Fruit fly (Drosophila melanogaster) whole organism, embryonic: Measurements from ENCODE around the gene CG13984.

Experiments
- Atf-2 ChIP-seq: fragments of 200-800 bp; sonication (Bioruptor generic); optimal IDR thresholded peaks from 2 replicates; lab custom pipeline; 2016; ENCODE audit warnings: missing biosample characterization, missing genetic modification characterization
- CG10543 ChIP-seq: fragments of 200-800 bp; sonication (Bioruptor generic); optimal IDR thresholded peaks from 3 replicates; lab custom pipeline; 2017; ENCODE audit warnings: missing biosample characterization, mild to moderate bottlenecking, missing genetic modification characterization, moderate library complexity
- CG14050 ChIP-seq: fragments of 200-800 bp; sonication (Bioruptor generic); IDR thresholded peaks from 3 replicates; pipeline ENCODE4 v1.3.6; 2022; ENCODE audit warnings: missing biosample characterization, missing genetic modification characterization
- CG15073 ChIP-seq: fragments of 200-800 bp; sonication (Bioruptor generic); optimal IDR thresholded peaks from 2 replicates; lab custom pipeline; 2016; ENCODE audit warnings: missing biosample characterization, missing genetic modification characterization
- CG15601 ChIP-seq: fragments of 200-800 bp; sonication (Bioruptor generic); optimal IDR thresholded peaks from 3 replicates; lab custom pipeline; 2019; ENCODE audit warnings: missing biosample characterization, mild to moderate bottlenecking, missing genetic modification characterization, moderate library complexity
- CG17385 ChIP-seq: fragments of 200-800 bp; sonication (Bioruptor generic); optimal IDR thresholded peaks from 3 replicates; lab custom pipeline; 2018; ENCODE audit warnings: missing biosample characterization, mild to moderate bottlenecking, missing genetic modification characterization
- CG2712 ChIP-seq: fragments of 200-800 bp; optimal IDR thresholded peaks from 3 replicates; lab custom pipeline; 2019; ENCODE audit warnings: missing biosample characterization, mild to moderate bottlenecking, missing genetic modification characterization, moderate library complexity
- CG30020 ChIP-seq: fragments of 200-800 bp; optimal IDR thresholded peaks from 2 replicates; lab custom pipeline; 2019; ENCODE audit warnings: missing biosample characterization, mild to moderate bottlenecking, missing genetic modification characterization, moderate library complexity
- CG31224 ChIP-seq: fragments of 200-800 bp; sonication (Bioruptor generic); IDR thresholded peaks from 2 replicates; pipeline ENCODE4 v1.3.6; 2022; ENCODE audit warnings: missing biosample characterization, missing genetic modification characterization
- CG32767 ChIP-seq: fragments of 200-800 bp; sonication (Bioruptor generic); IDR thresholded peaks from 2 replicates; pipeline ENCODE4 v1.3.6; 2022; ENCODE audit warnings: missing biosample characterization, missing genetic modification characterization
- CG33213 ChIP-seq: fragments of 200-800 bp; sonication (Bioruptor generic); optimal IDR thresholded peaks from 3 replicates; lab custom pipeline; 2016; ENCODE audit warnings: missing biosample characterization, missing genetic modification characterization
- CG3995 ChIP-seq: fragments of 200-800 bp; sonication (Bioruptor generic); optimal IDR thresholded peaks from 3 replicates; lab custom pipeline; 2016; ENCODE audit warnings: missing biosample characterization, missing genetic modification characterization
- CG42726 ChIP-seq: fragments of 200-800 bp; sonication (Bioruptor generic); IDR thresholded peaks from 2 replicates; pipeline ENCODE4 v1.3.6; 2022; ENCODE audit warnings: missing biosample characterization, missing genetic modification characterization; ENCODE audit not compliant: partially characterized antibody
- CG4854 ChIP-seq: fragments of 200-800 bp; sonication (Bioruptor generic); optimal IDR thresholded peaks from 2 replicates; lab custom pipeline; 2016; ENCODE audit warnings: missing biosample characterization, missing genetic modification characterization, inconsistent platforms
- CG7357 ChIP-seq: fragments of 200-800 bp; sonication (Bioruptor generic); IDR thresholded peaks from 3 replicates; pipeline ENCODE4 v1.3.6; 2022; ENCODE audit warnings: missing biosample characterization, missing genetic modification characterization
- CG7839 ChIP-seq: fragments of 200-800 bp; sonication (Bioruptor generic); optimal IDR thresholded peaks from 3 replicates; lab custom pipeline; 2018; ENCODE audit warnings: missing biosample characterization, mild to moderate bottlenecking, missing genetic modification characterization, moderate library complexity
- CG8359 ChIP-seq: fragments of 200-800 bp; sonication (Bioruptor generic); optimal IDR thresholded peaks from 2 replicates; lab custom pipeline; 2017; ENCODE audit warnings: missing biosample characterization, mild to moderate bottlenecking, missing genetic modification characterization, borderline replicate concordance
- CG9797 ChIP-seq: fragments of 200-800 bp; sonication (Bioruptor generic); optimal IDR thresholded peaks from 3 replicates; lab custom pipeline; 2018; ENCODE audit warnings: missing biosample characterization, mild to moderate bottlenecking, missing genetic modification characterization
- Deaf1 ChIP-seq: fragments of 200-800 bp; optimal IDR thresholded peaks from 3 replicates; lab custom pipeline; 2019; ENCODE audit warnings: missing biosample characterization, mild to moderate bottlenecking, missing genetic modification characterization, moderate library complexity
- E2f1 ChIP-seq: fragments of 200-800 bp; sonication (Bioruptor generic); IDR thresholded peaks from 2 replicates; pipeline ENCODE4 v1.3.6; 2022; ENCODE audit warnings: missing biosample characterization, missing genetic modification characterization
- HLHmδ ChIP-seq: fragments of 200-800 bp; sonication (Bioruptor generic); optimal IDR thresholded peaks from 2 replicates; lab custom pipeline; 2018; ENCODE audit warnings: missing biosample characterization, mild to moderate bottlenecking, missing genetic modification characterization, moderate library complexity
- HmgD ChIP-seq: fragments of 200-800 bp; sonication (Bioruptor generic); optimal IDR thresholded peaks from 3 replicates; lab custom pipeline; 2016; ENCODE audit warnings: missing biosample characterization, missing genetic modification characterization
- Lhr ChIP-seq: fragments of 200-800 bp; sonication (Bioruptor generic); optimal IDR thresholded peaks from 3 replicates; lab custom pipeline; 2017; ENCODE audit warnings: mild to moderate bottlenecking, missing biosample characterization, missing genetic modification reagents, missing genetic modification characterization
- Nf-YA ChIP-seq: fragments of 200-800 bp; sonication (Bioruptor generic); IDR thresholded peaks from 2 replicates; pipeline ENCODE4 v1.3.6; 2022; ENCODE audit warnings: missing biosample characterization, missing genetic modification characterization
- Nf-YC ChIP-seq: fragments of 200-800 bp; optimal IDR thresholded peaks from 3 replicates; lab custom pipeline; 2019; ENCODE audit warnings: missing biosample characterization, mild to moderate bottlenecking, missing genetic modification characterization, moderate library complexity
- Optix ChIP-seq: fragments of 200-800 bp; sonication (Bioruptor generic); IDR thresholded peaks from 3 replicates; pipeline ENCODE4 v1.3.6; 2022; ENCODE audit warnings: missing biosample characterization, missing genetic modification characterization
- PHDP ChIP-seq: fragments of 200-800 bp; sonication (Bioruptor generic); optimal IDR thresholded peaks from 3 replicates; lab custom pipeline; 2018; ENCODE audit warnings: missing biosample characterization, mild to moderate bottlenecking, missing genetic modification characterization, moderate library complexity
- Poxn ChIP-seq: fragments of 200-800 bp; sonication (Bioruptor generic); IDR thresholded peaks from 2 replicates; pipeline ENCODE4 v1.3.6; 2022; ENCODE audit warnings: missing biosample characterization, missing genetic modification characterization
- Sox102F ChIP-seq: fragments of 200-800 bp; sonication (Bioruptor generic); optimal IDR thresholded peaks from 2 replicates; lab custom pipeline; 2018; ENCODE audit warnings: missing biosample characterization, mild to moderate bottlenecking, missing genetic modification characterization, moderate library complexity
- bbx ChIP-seq: fragments of 200-800 bp; sonication (Bioruptor generic); IDR thresholded peaks from 2 replicates; pipeline ENCODE4 v1.3.6; 2022; ENCODE audit warnings: missing biosample characterization, missing genetic modification characterization; ENCODE audit not compliant: partially characterized antibody
- chif ChIP-seq, 2 experiments: fragments of 200-800 bp; sonication (Bioruptor generic); optimal IDR thresholded peaks; 3 replicates each; lab custom pipeline; 2016; ENCODE audit warnings: missing biosample characterization in 2 of 2, missing genetic modification characterization in 2 of 2
- dmrt99B ChIP-seq: fragments of 200-800 bp; sonication (Bioruptor generic); optimal IDR thresholded peaks from 2 replicates; lab custom pipeline; 2018; ENCODE audit warnings: missing biosample characterization, mild to moderate bottlenecking, missing genetic modification characterization, moderate library complexity
- eve ChIP-seq, 2 experiments: fragments of >200 bp; optimal IDR thresholded peaks; 2 replicates each; lab custom pipeline; 2017; ENCODE audit warnings: missing biosample characterization in 2 of 2, missing genetic modification characterization in 2 of 2
- ewg ChIP-seq: fragments of 200-800 bp; sonication (Bioruptor generic); optimal IDR thresholded peaks from 3 replicates; lab custom pipeline; 2017; ENCODE audit warnings: mild to moderate bottlenecking, missing biosample characterization, missing genetic modification reagents, missing genetic modification characterization
- ftz-f1 ChIP-seq: fragments of 200-800 bp; sonication (Bioruptor generic); optimal IDR thresholded peaks from 2 replicates; lab custom pipeline; 2016; ENCODE audit warnings: missing biosample characterization, missing genetic modification characterization
- grau ChIP-seq: fragments of 200-800 bp; optimal IDR thresholded peaks from 3 replicates; lab custom pipeline; 2019; ENCODE audit warnings: missing biosample characterization, mild to moderate bottlenecking, missing genetic modification characterization, moderate library complexity
- her ChIP-seq: fragments of 200-800 bp; sonication (Bioruptor generic); optimal IDR thresholded peaks from 2 replicates; lab custom pipeline; 2016; ENCODE audit warnings: missing biosample characterization, missing genetic modification characterization
- kay ChIP-seq: fragments of 200-800 bp; sonication (Bioruptor generic); optimal IDR thresholded peaks from 2 replicates; lab custom pipeline; 2016; ENCODE audit warnings: missing biosample characterization, missing genetic modification characterization
- lmd ChIP-seq: fragments of 200-800 bp; sonication (Bioruptor generic); IDR thresholded peaks from 2 replicates; pipeline ENCODE4 v1.3.6; 2022; ENCODE audit warnings: missing biosample characterization, missing genetic modification characterization
- lov ChIP-seq, 2 experiments: fragments of 200-800 bp in 1 of 2; fragments of >200 bp in 1 of 2; sonication (Bioruptor generic) in 1 of 2; IDR thresholded peaks in 1 of 2; optimal IDR thresholded peaks in 1 of 2; 2 replicates in 1 of 2; 3 replicates in 1 of 2; pipeline versions ENCODE4 v1.3.6 to Lab custom; 2017 to 2022; ENCODE audit warnings: missing biosample characterization in 1 of 2, missing genetic modification characterization in 1 of 2
- mld ChIP-seq: fragments of 200-800 bp; sonication (Bioruptor generic); IDR thresholded peaks from 3 replicates; pipeline ENCODE4 v1.3.6; 2022; ENCODE audit warnings: missing biosample characterization, missing genetic modification characterization; ENCODE audit not compliant: partially characterized antibody
- sqz ChIP-seq: fragments of 200-800 bp; sonication (Bioruptor generic); optimal IDR thresholded peaks from 3 replicates; lab custom pipeline; 2018; ENCODE audit warnings: missing biosample characterization, mild to moderate bottlenecking, missing genetic modification characterization
- stc ChIP-seq: fragments of 200-800 bp; sonication (Bioruptor generic); IDR thresholded peaks from 2 replicates; pipeline ENCODE4 v1.3.6; 2022; ENCODE audit warnings: missing biosample characterization, missing genetic modification characterization
- stwl ChIP-seq: fragments of 200-800 bp; sonication (Bioruptor generic); optimal IDR thresholded peaks from 3 replicates; lab custom pipeline; 2018; ENCODE audit warnings: missing biosample characterization, mild to moderate bottlenecking, missing genetic modification characterization, moderate library complexity
- tio ChIP-seq: fragments of 200-800 bp; sonication (Bioruptor generic); optimal IDR thresholded peaks from 2 replicates; lab custom pipeline; 2017; ENCODE audit warnings: missing biosample characterization, missing genetic modification characterization, inconsistent platforms
- toy ChIP-seq: fragments of 200-800 bp; sonication (Bioruptor generic); IDR thresholded peaks from 2 replicates; pipeline ENCODE4 v1.3.6; 2022; ENCODE audit warnings: missing biosample characterization, missing genetic modification characterization
- ttk ChIP-seq: fragments of 200-800 bp; sonication (Bioruptor generic); IDR thresholded peaks from 2 replicates; pipeline ENCODE4 v2.1.2; 2022; ENCODE audit warnings: missing biosample characterization, missing genetic modification characterization
- vnd ChIP-seq: fragments of 200-800 bp; sonication (Bioruptor generic); IDR thresholded peaks from 3 replicates; pipeline ENCODE4 v1.3.6; 2022; ENCODE audit warnings: missing biosample characterization, missing genetic modification characterization; ENCODE audit not compliant: partially characterized antibody
- wek ChIP-seq: fragments of 200-800 bp; sonication (Bioruptor generic); optimal IDR thresholded peaks from 3 replicates; lab custom pipeline; 2018; ENCODE audit warnings: missing biosample characterization, mild to moderate bottlenecking, missing genetic modification characterization, moderate library complexity
- zen ChIP-seq: fragments of 200-800 bp; sonication (Bioruptor generic); optimal IDR thresholded peaks from 3 replicates; lab custom pipeline; 2018; ENCODE audit warnings: missing biosample characterization, mild to moderate bottlenecking, missing genetic modification characterization, moderate library complexity

The CG13984 gene

dm6 chr2L:6280328-6280727, 28.3 kb upstream of the CG13984 start (continued):
- TF ChIP-seq vnd (GFP tag; lab: Robert Waterston, UW) (no peak), eve (GFP tag; optimal IDR thresholded peaks at IDR 0.05; lab: Kevin White, UChicago) (peak in 1 of 2 experiments; percentile 84), CG30020 (tag; lab: Kevin White, UChicago) (no peak), stwl (tag; lab: Kevin White, UChicago) (peak; percentile 10), ftz-f1 (GFP tag; lab: Kevin White, UChicago) (no peak), CG3995 (no peak), HLHmδ (no peak), toy (GFP tag; lab: Robert Waterston, UW) (no peak), CG42726 (GFP tag; lab: Robert Waterston, UW) (no peak), zen (tag; lab: Kevin White, UChicago) (peak; percentile 69), CG14050 (GFP tag; lab: Robert Waterston, UW) (peak; percentile 65), CG15601 (tag; lab: Kevin White, UChicago) (peak; percentile 37), CG33213 (GFP tag; lab: Kevin White, UChicago) (no peak), Nf-YA (peak; percentile 56; the same call in 1 of the 2 replicates), mld (GFP tag; lab: Robert Waterston, UW) (no peak), tio (peak; percentile 54), kay (no peak), chif (GFP tag; optimal IDR thresholded peaks at IDR 0.05; lab: Kevin White, UChicago) (peak; percentile 17 to 53), Sox102F (GFP tag; lab: Kevin White, UChicago) (peak; percentile 71), ttk (GFP tag; lab: Robert Waterston, UW) (peak; percentile 73), CG32767 (peak; percentile 63; the same call in 1 of the 2 replicates), wek (no peak), HmgD (no peak), ewg (GFP tag; lab: Kevin White, UChicago) (peak; percentile 48), dmrt99B (tag; lab: Kevin White, UChicago) (peak; percentile 78), sqz (peak; percentile 41), PHDP (tag; lab: Kevin White, UChicago) (peak; percentile 61), lmd (GFP tag; lab: Robert Waterston, UW) (peak; percentile 78), CG10543 (peak; percentile 50), grau (tag; lab: Kevin White, UChicago) (peak; percentile 65), CG8359 (GFP tag; lab: Kevin White, UChicago) (no peak), CG31224 (peak; percentile 34; the same call in 1 of the 2 replicates), CG15073 (GFP tag; lab: Kevin White, UChicago) (no peak), CG9797 (GFP tag; lab: Kevin White, UChicago) (no peak), bbx (GFP tag; lab: Robert Waterston, UW) (no peak), Nf-YC (tag; lab: Kevin White, UChicago) (peak; percentile 9), CG4854 (GFP tag; lab: Kevin White, UChicago) (peak; percentile 33), CG2712 (tag; lab: Kevin White, UChicago) (peak; percentile 79), CG7357 (GFP tag; lab: Robert Waterston, UW) (peak; percentile 49; the same call in 2 of the 3 replicates), E2f1 (GFP tag; lab: Robert Waterston, UW) (peak; percentile 63), Atf-2 (peak; percentile 3), stc (GFP tag; lab: Robert Waterston, UW) (peak; percentile 73; the same call in 1 of the 2 replicates), CG17385 (peak; percentile 55), Poxn (GFP tag; lab: Robert Waterston, UW) (no peak), CG7839 (tag; lab: Kevin White, UChicago) (peak; percentile 80), her (GFP tag; lab: Kevin White, UChicago) (no peak), lov (optimal IDR thresholded peaks at IDR 0.05; lab: Kevin White, UChicago) (no peak), lov (GFP tag; IDR thresholded peaks at IDR 0.05; lab: Robert Waterston, UW) (no peak), Deaf1 (tag; lab: Kevin White, UChicago) (peak; percentile 31), Optix (GFP tag; lab: Robert Waterston, UW) (0 out of 3 replicates have a peak, but pooled peaks have one; percentile 29), Lhr (no peak)
